Fruit fly (Drosophila melanogaster) whole organism, prepupa: ENCODE measurements around the gene Meltrin.

Experiments
- CG11902 ChIP-seq: fragments of 200-800 bp; sonication (Bioruptor generic); optimal IDR thresholded peaks from 3 replicates; lab custom pipeline; 2016; ENCODE audit warnings: missing biosample characterization, missing genetic modification characterization
- CG31627 ChIP-seq: fragments of 200-800 bp; sonication (Bioruptor generic); optimal IDR thresholded peaks from 3 replicates; lab custom pipeline; 2016; ENCODE audit warnings: missing biosample characterization, missing genetic modification characterization
- CG3919 ChIP-seq: fragments of 200-800 bp; sonication (Bioruptor generic); optimal IDR thresholded peaks from 3 replicates; lab custom pipeline; 2016; ENCODE audit warnings: missing biosample characterization, missing genetic modification characterization
- CG4318 ChIP-seq: fragments of 200-800 bp; sonication (Bioruptor generic); optimal IDR thresholded peaks from 3 replicates; lab custom pipeline; 2017; ENCODE audit warnings: missing biosample characterization, mild to moderate bottlenecking, missing genetic modification characterization
- CG8632 ChIP-seq: fragments of 200-800 bp; sonication (Bioruptor generic); optimal IDR thresholded peaks from 3 replicates; lab custom pipeline; 2016; ENCODE audit warnings: missing biosample characterization, missing genetic modification characterization
- Hr39 ChIP-seq: fragments of 200-800 bp; sonication (Bioruptor generic); optimal IDR thresholded peaks from 2 replicates; lab custom pipeline; 2016; ENCODE audit warnings: missing biosample characterization, missing genetic modification characterization
- Met ChIP-seq: fragments of 200-800 bp; sonication (Bioruptor generic); optimal IDR thresholded peaks from 3 replicates; lab custom pipeline; 2016; ENCODE audit warnings: missing biosample characterization, missing genetic modification characterization
- Smox ChIP-seq: fragments of 200-800 bp; sonication (Bioruptor generic); optimal IDR thresholded peaks from 3 replicates; lab custom pipeline; 2016; ENCODE audit warnings: missing biosample characterization, missing genetic modification characterization
- Sox15 ChIP-seq: fragments of 200-800 bp; sonication (Bioruptor generic); optimal IDR thresholded peaks from 3 replicates; lab custom pipeline; 2016; ENCODE audit warnings: missing biosample characterization, missing genetic modification characterization
- dac ChIP-seq: fragments of 200-800 bp; sonication (Bioruptor generic); optimal IDR thresholded peaks from 2 replicates; lab custom pipeline; 2017; ENCODE audit warnings: missing biosample characterization, mild to moderate bottlenecking, missing genetic modification characterization
- dsx ChIP-seq: fragments of 200-800 bp; optimal IDR thresholded peaks from 3 replicates; lab custom pipeline; 2019; ENCODE audit warnings: missing biosample characterization, mild to moderate bottlenecking, missing genetic modification characterization, moderate library complexity; ENCODE audit not compliant: poor library complexity, severe bottlenecking

DNA sequence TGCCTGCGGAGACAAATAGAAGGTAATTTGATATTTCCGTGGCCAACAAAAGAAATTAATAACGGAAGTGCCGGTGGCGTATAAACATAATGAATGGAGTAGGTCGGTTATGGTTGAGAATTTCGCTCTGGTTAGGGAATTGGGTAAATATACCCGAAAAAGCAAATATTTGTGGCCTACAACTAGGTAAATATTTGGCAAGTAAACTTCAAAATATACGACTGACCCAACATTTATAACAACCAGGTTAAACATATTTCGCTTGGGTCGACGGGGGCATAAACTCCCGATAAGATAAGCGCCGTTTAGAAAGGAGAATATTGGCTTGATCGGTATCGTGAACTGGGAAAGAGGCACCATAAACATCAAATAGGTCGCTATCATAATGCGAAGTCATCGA lies 26.3 kb downstream of the Meltrin start:
- TF ChIP-seq dsx (GFP tag; lab: Kevin White, UChicago) (no peak), CG8632 (GFP tag; lab: Kevin White, UChicago) (no peak), CG4318 (no peak), CG31627 (GFP tag; lab: Kevin White, UChicago) (no peak), CG3919 (GFP tag; lab: Kevin White, UChicago) (no peak), dac (GFP tag; lab: Kevin White, UChicago) (no peak), Met (no peak), Hr39 (GFP tag; lab: Kevin White, UChicago) (no peak), CG11902 (GFP tag; lab: Kevin White, UChicago) (no peak), Smox (GFP tag; lab: Kevin White, UChicago) (no peak), Sox15 (GFP tag; lab: Kevin White, UChicago) (no peak)
